Fruit fly (Drosophila melanogaster): ENCODE data around the gene CG42324.

Gene CG42324

dm6 chr3L:3449680-3450079, 22.6 kb upstream of the CG42324 start (continued):
- TF ChIP-seq achi (GFP tag; optimal IDR thresholded peaks at IDR 0.05) (peak; percentile 47), Gug (GFP tag; IDR thresholded peaks at IDR 0.05) (no peak), acj6 (GFP tag; optimal IDR thresholded peaks at IDR 0.05) (peak; percentile 42), Sox15 (GFP tag; optimal IDR thresholded peaks at IDR 0.05) (no peak), CG10669 (GFP tag; optimal IDR thresholded peaks at IDR 0.05) (no peak), spab (GFP tag; optimal IDR thresholded peaks at IDR 0.05) (no peak), Smox (GFP tag; optimal IDR thresholded peaks at IDR 0.05) (peak; percentile 58), pdm3 (GFP tag; optimal IDR thresholded peaks at IDR 0.05) (peak; percentile 48), CG11902 (GFP tag; optimal IDR thresholded peaks at IDR 0.05) (no peak), cyc (GFP tag; optimal IDR thresholded peaks at IDR 0.05) (no peak), fd59A (GFP tag; optimal IDR thresholded peaks at IDR 0.05) (no peak), CG6276 (GFP tag; optimal IDR thresholded peaks at IDR 0.05) (no peak), OdsH (GFP tag; optimal IDR thresholded peaks at IDR 0.05) (peak; percentile 46), CG16779 (tag; optimal IDR thresholded peaks at IDR 0.05) (no peak), svp (GFP tag) (peak; percentile 85), fd85E (GFP tag; optimal IDR thresholded peaks at IDR 0.05) (no peak), CG1621 (tag; optimal IDR thresholded peaks at IDR 0.05) (no peak), CG8119 (GFP tag; IDR thresholded peaks at IDR 0.05) (peak; percentile 36; the same call in 1 of the 3 replicates), Hr38 (GFP tag; optimal IDR thresholded peaks at IDR 0.05) (no peak), fkh (GFP tag; optimal IDR thresholded peaks at IDR 0.05) (no peak), CG9139 (GFP tag; optimal IDR thresholded peaks at IDR 0.05) (no peak)

- TF ChIP-seq CG7368 (GFP tag; optimal IDR thresholded peaks at IDR 0.05) (no peak), Hr4 (GFP tag; optimal IDR thresholded peaks at IDR 0.05) (no peak), CG3032 (tag; optimal IDR thresholded peaks at IDR 0.05) (no peak), Ets21C (GFP tag; optimal IDR thresholded peaks at IDR 0.05) (no peak), CG16779 (tag; optimal IDR thresholded peaks at IDR 0.05) (no peak), fd85E (GFP tag; optimal IDR thresholded peaks at IDR 0.05) (no peak), Hr39 (GFP tag; optimal IDR thresholded peaks at IDR 0.05) (peak; percentile 84), CG6854 (GFP tag; optimal IDR thresholded peaks at IDR 0.05) (no peak), acj6 (GFP tag; optimal IDR thresholded peaks at IDR 0.05) (peak; percentile 74), CG6163 (GFP tag; IDR thresholded peaks at IDR 0.05) (no peak), cyc (GFP tag; optimal IDR thresholded peaks at IDR 0.05) (peak; percentile 20), topi (GFP tag; optimal IDR thresholded peaks at IDR 0.05) (peak; percentile 57), svp (GFP tag) (no peak), ss (GFP tag; optimal IDR thresholded peaks at IDR 0.05) (peak in 1 of 2 experiments; percentile 41), net (GFP tag; optimal IDR thresholded peaks at IDR 0.05) (peak; percentile 30), dsx (GFP tag; optimal IDR thresholded peaks at IDR 0.05; ENCODE audit: poor library complexity, severe bottlenecking) (peak; percentile 27), spab (GFP tag; optimal IDR thresholded peaks at IDR 0.05) (no peak), CG11762 (GFP tag; optimal IDR thresholded peaks at IDR 0.05; ENCODE audit: insufficient read depth) (no peak), CG32006 (GFP tag; optimal IDR thresholded peaks at IDR 0.05) (peak; percentile 8), CG8632 (GFP tag; optimal IDR thresholded peaks at IDR 0.05) (peak; percentile 70), Sox102F (GFP tag; optimal IDR thresholded peaks at IDR 0.05) (peak; percentile 89), CG8319 (GFP tag; optimal IDR thresholded peaks at IDR 0.05) (no peak), Eip75B (GFP tag; optimal IDR thresholded peaks at IDR 0.05) (peak; percentile 33), CG11902 (GFP tag; optimal IDR thresholded peaks at IDR 0.05) (no peak), CG3919 (GFP tag; optimal IDR thresholded peaks at IDR 0.05) (no peak), vri (GFP tag; optimal IDR thresholded peaks at IDR 0.05) (peak; percentile 71), Gug (GFP tag; IDR thresholded peaks at IDR 0.05) (no peak), CG8119 (GFP tag; IDR thresholded peaks at IDR 0.05) (no peak), lz (GFP tag; optimal IDR thresholded peaks at IDR 0.05) (peak; percentile 55), CG1621 (tag; optimal IDR thresholded peaks at IDR 0.05) (no peak), CG6808 (GFP tag; optimal IDR thresholded peaks at IDR 0.05) (no peak), fd59A (GFP tag; optimal IDR thresholded peaks at IDR 0.05) (no peak), CG10669 (GFP tag; optimal IDR thresholded peaks at IDR 0.05) (peak; percentile 31), Blimp-1 (GFP tag; optimal IDR thresholded peaks at IDR 0.05) (peak; percentile 6), salr (GFP tag; optimal IDR thresholded peaks at IDR 0.05) (peak in 1 of 2 experiments; percentile 10), achi (GFP tag; optimal IDR thresholded peaks at IDR 0.05) (peak; percentile 50), CG34406 (GFP tag; optimal IDR thresholded peaks at IDR 0.05) (peak; percentile 75), eg (GFP tag; IDR thresholded peaks at IDR 0.05) (no peak), CG31627 (GFP tag; optimal IDR thresholded peaks at IDR 0.05) (peak; percentile 77), CG11294 (GFP tag; IDR thresholded peaks at IDR 0.05) (no peak), pdm3 (GFP tag; optimal IDR thresholded peaks at IDR 0.05) (peak; percentile 73), Eip78C (GFP tag) (peak; percentile 94)
Observed at dm6 chr3L:3450410-3450809, 21.8 kb upstream of the CG42324 start.
